Fruit fly (Drosophila melanogaster): ENCODE data around the gene Syx18.

Gene Syx18

DNA sequence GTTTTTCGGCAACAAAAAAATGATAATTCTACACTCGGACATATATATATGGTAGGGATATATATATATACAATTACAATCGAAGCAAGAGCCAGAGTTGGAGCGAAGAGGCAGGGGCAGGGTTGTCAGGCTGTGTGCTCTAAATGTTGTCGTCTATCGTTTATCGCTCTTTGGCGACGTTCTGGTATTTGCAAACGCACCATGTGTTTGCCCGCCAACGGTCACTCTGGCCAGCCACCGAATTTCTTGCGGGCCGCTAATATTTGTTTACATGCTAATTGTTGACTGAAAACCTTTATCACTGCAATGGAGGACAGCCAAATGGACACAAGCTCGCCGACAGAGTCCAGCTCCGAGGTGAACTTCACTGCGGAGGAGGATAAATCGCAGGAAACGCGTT is 24.6 kb upstream of the Syx18 start, which contains the start of the genes puf and ash2:
puf (minus strand) TSS at position 121 of the 400 bp plus-strand sequence.
ash2 (plus strand) TSS at position 203 of the 400 bp plus-strand sequence.
- TF ChIP-seq Hnf4 (GFP tag; optimal IDR thresholded peaks at IDR 0.05) (no peak), dl (GFP tag; optimal IDR thresholded peaks at IDR 0.05; ENCODE audit: insufficient read depth in 1 of 2, partially characterized antibody in 2 of 2) (no peak), Jra (GFP tag; optimal IDR thresholded peaks at IDR 0.05) (no peak), brk (GFP tag; optimal IDR thresholded peaks at IDR 0.05) (no peak), sage (GFP tag; optimal IDR thresholded peaks at IDR 0.05) (no peak), Dif (GFP tag; optimal IDR thresholded peaks at IDR 0.05; ENCODE audit: partially characterized antibody) (peak; percentile 25), rgr (GFP tag; optimal IDR thresholded peaks at IDR 0.05) (no peak), br (GFP tag; optimal IDR thresholded peaks at IDR 0.05) (no peak)

- TF ChIP-seq Rel (GFP tag; optimal IDR thresholded peaks at IDR 0.05): no peak
- no peak for TF ChIP-seq Rel (tag; optimal IDR thresholded peaks at IDR 0.05)
- no peak for TF ChIP-seq Hnf4 (GFP tag; optimal IDR thresholded peaks at IDR 0.05)
- TF ChIP-seq Dif (GFP tag; optimal IDR thresholded peaks at IDR 0.05; ENCODE audit: partially characterized antibody): no peak
- no peak for TF ChIP-seq psq (GFP tag; optimal IDR thresholded peaks at IDR 0.05)
- no peak for TF ChIP-seq br (GFP tag; optimal IDR thresholded peaks at IDR 0.05)
- no peak for TF ChIP-seq Sp1 (GFP tag; optimal IDR thresholded peaks at IDR 0.05)
- TF ChIP-seq N (GFP tag; optimal IDR thresholded peaks at IDR 0.05): no peak
- no peak for TF ChIP-seq Mio (GFP tag; optimal IDR thresholded peaks at IDR 0.05)
- TF ChIP-seq dmrt93B (GFP tag; optimal IDR thresholded peaks at IDR 0.05): no peak
- no peak for TF ChIP-seq jim (GFP tag; optimal IDR thresholded peaks at IDR 0.05)
- no peak for TF ChIP-seq rgr (GFP tag; optimal IDR thresholded peaks at IDR 0.05)
- no peak for TF ChIP-seq woc (GFP tag; optimal IDR thresholded peaks at IDR 0.05)
- no peak for TF ChIP-seq pan (optimal IDR thresholded peaks at IDR 0.05)
- no peak for TF ChIP-seq lola (GFP tag; optimal IDR thresholded peaks at IDR 0.05)
- no peak for TF ChIP-seq OdsH (GFP tag; optimal IDR thresholded peaks at IDR 0.05)
- no peak for TF ChIP-seq HLH106 (tag; optimal IDR thresholded peaks at IDR 0.05)
- TF ChIP-seq CrebA (GFP tag; optimal IDR thresholded peaks at IDR 0.05; ENCODE audit: borderline replicate concordance): no peak
- TF ChIP-seq h (GFP tag; optimal IDR thresholded peaks at IDR 0.05): no peak
- TF ChIP-seq dsf (GFP tag; optimal IDR thresholded peaks at IDR 0.05; ENCODE audit: borderline replicate concordance): no peak
- no peak for TF ChIP-seq CG9705 (GFP tag; optimal IDR thresholded peaks at IDR 0.05)
Observed at dm6 chr3R:24634957-24635356, 9.6 kb upstream of the Syx18 start, which contains the start of gene MtnF. Gene MtnF, minus strand, starts transcription at chr3R:24635165.

DNA sequence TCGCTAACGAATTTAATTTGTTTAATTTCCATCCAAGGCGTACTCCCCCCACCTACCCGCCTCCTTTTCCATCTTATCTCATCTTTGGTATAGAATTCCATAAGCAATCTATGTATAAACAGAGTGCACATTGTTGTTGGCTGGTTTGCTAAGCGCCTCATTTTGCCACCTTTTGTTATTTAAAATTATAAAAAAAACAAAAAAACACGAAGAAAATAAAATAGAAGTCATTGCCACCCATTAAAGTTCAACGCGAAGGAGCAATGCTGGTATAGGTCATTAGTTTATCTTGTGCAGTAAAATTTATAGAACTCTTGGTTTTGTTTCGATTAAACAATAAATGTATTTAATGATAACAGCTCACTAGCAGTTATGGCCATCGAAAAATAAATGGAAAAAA is 8.9 kb upstream of the Syx18 start:
- no peak for TF ChIP-seq sv (GFP tag; optimal IDR thresholded peaks at IDR 0.05)
- TF ChIP-seq Abd-B (GFP tag; optimal IDR thresholded peaks at IDR 0.05): no peak
- TF ChIP-seq Dif (GFP tag; optimal IDR thresholded peaks at IDR 0.05; ENCODE audit: partially characterized antibody): no peak
- TF ChIP-seq Hr83 (GFP tag; optimal IDR thresholded peaks at IDR 0.05; ENCODE audit: poor library complexity, severe bottlenecking): no peak
- no peak for TF ChIP-seq Rel (GFP tag; optimal IDR thresholded peaks at IDR 0.05)
- no peak for TF ChIP-seq Rel (tag; optimal IDR thresholded peaks at IDR 0.05)
- no peak for TF ChIP-seq dsf (GFP tag; optimal IDR thresholded peaks at IDR 0.05; ENCODE audit: borderline replicate concordance)
- TF ChIP-seq Hnf4 (GFP tag; optimal IDR thresholded peaks at IDR 0.05): no peak
- TF ChIP-seq lola (GFP tag; optimal IDR thresholded peaks at IDR 0.05): no peak
- no peak for TF ChIP-seq OdsH (GFP tag; optimal IDR thresholded peaks at IDR 0.05)
- no peak for TF ChIP-seq sage (GFP tag; optimal IDR thresholded peaks at IDR 0.05)
- TF ChIP-seq jim (GFP tag; optimal IDR thresholded peaks at IDR 0.05): no peak
- no peak for TF ChIP-seq tai (GFP tag; optimal IDR thresholded peaks at IDR 0.05)
- TF ChIP-seq Sp1 (GFP tag; optimal IDR thresholded peaks at IDR 0.05): no peak
- no peak for TF ChIP-seq usp (GFP tag; optimal IDR thresholded peaks at IDR 0.05)

- TF ChIP-seq CrebA (GFP tag; optimal IDR thresholded peaks at IDR 0.05; ENCODE audit: borderline replicate concordance) (peak; percentile 74), h (GFP tag; optimal IDR thresholded peaks at IDR 0.05) (peak; percentile 37), Rel (GFP tag; optimal IDR thresholded peaks at IDR 0.05) (no peak), Rel (tag; optimal IDR thresholded peaks at IDR 0.05) (peak; percentile 40), Hr83 (GFP tag; optimal IDR thresholded peaks at IDR 0.05; ENCODE audit: poor library complexity, severe bottlenecking) (peak; percentile 51), Dif (GFP tag; optimal IDR thresholded peaks at IDR 0.05; ENCODE audit: partially characterized antibody) (peak; percentile 79), psq (GFP tag; optimal IDR thresholded peaks at IDR 0.05) (no peak), Abd-B (GFP tag; optimal IDR thresholded peaks at IDR 0.05) (no peak), usp (GFP tag; optimal IDR thresholded peaks at IDR 0.05) (no peak), Dfd (GFP tag; optimal IDR thresholded peaks at IDR 0.05) (no peak), Jra (GFP tag; optimal IDR thresholded peaks at IDR 0.05) (peak; percentile 56), Vsx2 (GFP tag; optimal IDR thresholded peaks at IDR 0.05; ENCODE audit: partially characterized antibody) (peak; percentile 8), OdsH (GFP tag; optimal IDR thresholded peaks at IDR 0.05) (peak; percentile 3), dl (GFP tag; optimal IDR thresholded peaks at IDR 0.05; ENCODE audit: insufficient read depth in 1 of 2, partially characterized antibody in 2 of 2) (peak in 1 of 2 experiments; percentile 48), br (GFP tag; optimal IDR thresholded peaks at IDR 0.05) (peak; percentile 27)
Observed at dm6 chr3R:24629877-24630808, 4.8 kb upstream of the Syx18 start, which contains the start of gene Wsck. Gene Wsck, minus strand, starts transcription at chr3R:24630075.
